Worm (Caenorhabditis elegans) whole organism, L2 larva: Measurements from ENCODE around the gene D1014.2.
A peak's percentile ranks its signal among the peaks of the same experiment; 100 is the strongest.

Experiments used
- C34F6.9 ChIP-seq: fragments of 150-350 bp; optimal IDR thresholded peaks from 2 replicates; lab custom pipeline; 2014; ENCODE audit warnings: missing biosample characterization, missing genetic modification characterization
- F13H6.1 ChIP-seq: sonication (generic microtip); optimal IDR thresholded peaks from 2 replicates; lab custom pipeline; 2016; ENCODE audit warnings: missing genetic modification characterization, missing compliant biosample characterization
- R02D3.7 ChIP-seq: fragments of 150-350 bp; optimal IDR thresholded peaks from 2 replicates; lab custom pipeline; 2014; ENCODE audit warnings: missing biosample characterization, missing genetic modification characterization
- ZK546.5 ChIP-seq: sonication (generic microtip); optimal IDR thresholded peaks from 2 replicates; lab custom pipeline; 2017; ENCODE audit warnings: missing biosample characterization, missing genetic modification characterization
- alr-1 ChIP-seq: fragments of 150-350 bp; optimal IDR thresholded peaks from 2 replicates; lab custom pipeline; 2014; ENCODE audit warnings: missing biosample characterization, missing genetic modification characterization
- aly-2 ChIP-seq: fragments of 150-350 bp; optimal IDR thresholded peaks from 2 replicates; lab custom pipeline; 2014; ENCODE audit warnings: missing biosample characterization, missing genetic modification characterization
- ama-1 ChIP-seq: fragments of 150-350 bp; optimal IDR thresholded peaks from 2 replicates; lab custom pipeline; 2018; ENCODE audit warnings: inconsistent platforms
- blmp-1 ChIP-seq: sonication (generic microtip); optimal IDR thresholded peaks from 2 replicates; lab custom pipeline; 2017; ENCODE audit warnings: missing genetic modification characterization, mild to moderate bottlenecking, missing compliant biosample characterization, antibody characterized with exemption, moderate library complexity; ENCODE audit not compliant: insufficient read depth
- ceh-16 ChIP-seq: fragments of 150-350 bp; optimal IDR thresholded peaks from 2 replicates; lab custom pipeline; 2014; ENCODE audit warnings: missing biosample characterization, missing genetic modification characterization
- ceh-82 ChIP-seq: fragments of 150-350 bp; optimal IDR thresholded peaks from 2 replicates; lab custom pipeline; 2014; ENCODE audit warnings: missing biosample characterization, missing genetic modification characterization
- crh-2 ChIP-seq: sonication (generic microtip); optimal IDR thresholded peaks from 2 replicates; lab custom pipeline; 2017; ENCODE audit warnings: missing biosample characterization, missing genetic modification characterization
- dmd-4 ChIP-seq: sonication (generic microtip); optimal IDR thresholded peaks from 2 replicates; lab custom pipeline; 2017; ENCODE audit warnings: missing biosample characterization, missing genetic modification characterization
- egl-27 ChIP-seq: sonication (generic microtip); optimal IDR thresholded peaks from 3 replicates; lab custom pipeline; 2017; ENCODE audit warnings: missing biosample characterization, missing genetic modification reagents, missing genetic modification characterization
- elt-3 ChIP-seq: sonication (generic microtip); optimal IDR thresholded peaks from 2 replicates; lab custom pipeline; 2017; ENCODE audit warnings: missing biosample characterization, missing genetic modification characterization
- fos-1 ChIP-seq: fragments of 150-350 bp; optimal IDR thresholded peaks from 2 replicates; lab custom pipeline; 2014; ENCODE audit warnings: missing biosample characterization, missing genetic modification characterization
- gmeb-1 ChIP-seq: fragments of 150-350 bp; optimal IDR thresholded peaks from 2 replicates; lab custom pipeline; 2014; ENCODE audit warnings: missing biosample characterization, missing genetic modification characterization
- lin-11 ChIP-seq: fragments of 150-350 bp; sonication (generic microtip); optimal IDR thresholded peaks from 2 replicates; lab custom pipeline; 2014; ENCODE audit warnings: missing biosample characterization, missing genetic modification characterization, inconsistent platforms, mixed read lengths
- mab-5 ChIP-seq: fragments of 150-350 bp; optimal IDR thresholded peaks from 2 replicates; lab custom pipeline; 2014; ENCODE audit warnings: missing biosample characterization, missing genetic modification characterization
- mbf-1 ChIP-seq: sonication (generic microtip); optimal IDR thresholded peaks from 2 replicates; lab custom pipeline; 2017; ENCODE audit warnings: missing biosample characterization, missing genetic modification characterization
- mdl-1 ChIP-seq, 2 experiments: fragments of 150-350 bp in 1 of 2; sonication (generic microtip) in 1 of 2; optimal IDR thresholded peaks; 2 replicates each; lab custom pipeline; 2017; ENCODE audit warnings: missing biosample characterization in 2 of 2, missing genetic modification characterization in 2 of 2
- nhr-10 ChIP-seq: sonication (generic microtip); optimal IDR thresholded peaks from 2 replicates; lab custom pipeline; 2017; ENCODE audit warnings: missing biosample characterization, missing genetic modification characterization
- nhr-11 ChIP-seq: fragments of 150-350 bp; optimal IDR thresholded peaks from 2 replicates; lab custom pipeline; 2014; ENCODE audit warnings: missing biosample characterization, missing genetic modification characterization
- nhr-21 ChIP-seq: fragments of 150-350 bp; optimal IDR thresholded peaks from 2 replicates; lab custom pipeline; 2014; ENCODE audit warnings: missing biosample characterization, missing genetic modification characterization
- nhr-23 ChIP-seq: fragments of 150-350 bp; optimal IDR thresholded peaks from 2 replicates; lab custom pipeline; 2014; ENCODE audit warnings: missing biosample characterization, missing genetic modification reagents, missing genetic modification characterization
- nhr-237 ChIP-seq: fragments of 150-350 bp; optimal IDR thresholded peaks from 2 replicates; lab custom pipeline; 2014; ENCODE audit warnings: missing biosample characterization, missing genetic modification characterization
- nhr-25 ChIP-seq: fragments of 150-350 bp; sonication (generic microtip); optimal IDR thresholded peaks from 3 replicates; lab custom pipeline; 2014; ENCODE audit warnings: missing biosample characterization, missing genetic modification characterization
- nhr-6 ChIP-seq: fragments of 150-350 bp; optimal IDR thresholded peaks from 2 replicates; lab custom pipeline; 2014; ENCODE audit warnings: missing biosample characterization, missing genetic modification characterization
- nhr-77 ChIP-seq: fragments of 150-350 bp; optimal IDR thresholded peaks from 2 replicates; lab custom pipeline; 2014; ENCODE audit warnings: missing biosample characterization, missing genetic modification characterization
- sem-4 ChIP-seq: fragments of 150-350 bp; optimal IDR thresholded peaks from 2 replicates; lab custom pipeline; 2014; ENCODE audit warnings: missing biosample characterization, missing genetic modification reagents, missing genetic modification characterization
- skn-1 ChIP-seq: sonication (generic microtip); optimal IDR thresholded peaks from 2 replicates; lab custom pipeline; 2017; ENCODE audit warnings: missing biosample characterization, missing genetic modification characterization
- snpc-4 ChIP-seq: fragments of 150-350 bp; optimal IDR thresholded peaks from 2 replicates; lab custom pipeline; 2014; ENCODE audit warnings: missing biosample characterization, missing genetic modification characterization
- unc-39 ChIP-seq: fragments of 150-350 bp; optimal IDR thresholded peaks from 2 replicates; lab custom pipeline; 2014; ENCODE audit warnings: missing biosample characterization, missing genetic modification characterization
- unc-55 ChIP-seq: fragments of 150-350 bp; sonication (generic microtip); optimal IDR thresholded peaks from 3 replicates; lab custom pipeline; 2014; ENCODE audit warnings: missing biosample characterization, missing genetic modification reagents, missing genetic modification characterization
- unc-62 ChIP-seq: fragments of 150-350 bp; optimal IDR thresholded peaks from 2 replicates; lab custom pipeline; 2014; ENCODE audit warnings: missing biosample characterization, missing genetic modification reagents, missing genetic modification characterization
- zag-1 ChIP-seq: fragments of 150-350 bp; optimal IDR thresholded peaks from 2 replicates; lab custom pipeline; 2014; ENCODE audit warnings: missing biosample characterization, missing genetic modification characterization
- ztf-1 ChIP-seq: fragments of 200-800 bp; sonication (Bioruptor generic); conservative IDR thresholded peaks from 2 replicates; pipeline ENCODE4 v1.3.6; 2022; ENCODE audit warnings: missing genetic modification characterization, missing compliant biosample characterization
- ztf-11 ChIP-seq: sonication (generic microtip); optimal IDR thresholded peaks from 2 replicates; lab custom pipeline; 2017; ENCODE audit warnings: missing biosample characterization, missing genetic modification characterization
- ztf-4 ChIP-seq: fragments of 150-350 bp; optimal IDR thresholded peaks from 2 replicates; lab custom pipeline; 2014; ENCODE audit warnings: missing biosample characterization, missing genetic modification characterization

D1014.2 gene

ce11 chrV:8177349-8177748, 33.6 kb downstream of the D1014.2 start, which contains the start of gene F20D6.9:
F20D6.9 (minus strand) TSS chrV:8177449.
- TF ChIP-seq nhr-6 (tag; lab: Kevin White, UChicago) (no peak), nhr-11 (tag; lab: Kevin White, UChicago) (no peak), sem-4 (tag; lab: Kevin White, UChicago) (no peak), fos-1 (no peak), ama-1 (no peak), blmp-1 (tag; lab: Kevin White, UChicago) (no peak), nhr-25 (tag; lab: Kevin White, UChicago) (no peak), mab-5 (tag; lab: Kevin White, UChicago) (no peak), nhr-77 (no peak), nhr-237 (tag; lab: Kevin White, UChicago) (no peak), unc-39 (no peak), zag-1 (no peak), elt-3 (tag; lab: Kevin White, UChicago) (no peak)

DNA sequence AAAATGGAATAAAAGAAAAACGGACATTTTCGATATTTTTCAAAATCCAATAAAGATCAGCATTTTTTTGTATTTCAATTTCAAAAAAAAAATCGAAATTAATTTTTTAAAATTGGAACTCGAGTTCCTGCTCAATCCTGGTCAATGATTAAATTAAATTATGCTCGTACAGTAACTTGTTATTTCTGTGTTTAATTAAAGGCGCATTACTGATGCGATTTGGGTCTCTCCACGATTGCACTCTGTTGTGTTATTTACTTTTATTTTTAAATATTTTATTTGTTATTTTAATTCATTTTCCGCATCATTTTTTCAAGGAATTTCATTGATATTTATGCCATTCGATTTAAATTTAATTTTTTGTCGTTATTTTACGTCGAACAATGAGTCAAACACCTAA, 34.6 kb downstream of the D1014.2 start:
- TF ChIP-seq nhr-10 (no peak), zag-1 (no peak), nhr-23 (no peak), mab-5 (tag; lab: Kevin White, UChicago) (no peak), blmp-1 (tag; lab: Kevin White, UChicago) (no peak), ztf-11 (tag; lab: Kevin White, UChicago) (no peak), snpc-4 (tag; lab: Kevin White, UChicago) (no peak), ztf-1 (GFP tag; lab: Robert Waterston, UW) (no peak), elt-3 (tag; lab: Kevin White, UChicago) (no peak), mdl-1 (tag; optimal IDR thresholded peaks at IDR 0.05; lab: Kevin White, UChicago) (no peak), skn-1 (no peak), ztf-4 (no peak), nhr-25 (tag; lab: Kevin White, UChicago) (no peak), ZK546.5 (no peak), mbf-1 (tag; lab: Kevin White, UChicago) (no peak), nhr-237 (tag; lab: Kevin White, UChicago) (no peak)

DNA sequence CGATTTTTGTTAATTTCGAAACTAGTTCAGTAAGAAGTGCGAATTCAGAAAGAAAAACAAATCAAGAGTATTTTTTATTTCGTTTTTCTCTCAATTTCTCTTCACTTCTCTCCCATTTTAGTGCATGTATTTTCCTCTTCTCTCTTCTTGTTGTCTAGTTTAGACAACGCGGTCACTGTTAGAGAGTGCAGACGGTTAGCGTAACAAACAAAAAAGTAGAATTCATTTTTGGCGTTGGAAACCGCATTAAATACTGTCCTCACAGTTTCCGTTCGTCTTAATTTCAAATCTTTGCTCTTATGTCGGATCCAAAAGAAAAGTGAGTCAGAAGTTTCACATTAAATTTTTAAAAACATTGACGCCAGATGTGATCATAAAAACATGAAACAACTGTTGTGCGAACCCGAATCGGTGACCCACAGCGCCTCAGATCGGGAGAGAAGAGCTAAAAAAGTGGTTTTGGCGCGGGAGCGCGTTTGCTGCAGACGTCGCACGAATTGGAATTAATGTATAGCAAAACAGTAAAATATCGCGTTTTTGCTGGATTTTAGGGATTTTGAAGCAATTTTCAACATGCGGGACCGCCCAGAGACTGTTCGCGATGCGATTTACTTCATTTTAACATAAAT, 35.3 kb downstream of the D1014.2 start, which contains the start of gene srp-7:
Gene srp-7 (plus strand): TSS at position 213 of the 629 bp plus-strand sequence.
- TF ChIP-seq F13H6.1 (tag; lab: Kevin White, UChicago) = no peak
- TF ChIP-seq crh-2 (tag; lab: Kevin White, UChicago) = peak; percentile 50
- peak; percentile 21 for TF ChIP-seq fos-1
- peak; percentile 29 for TF ChIP-seq ama-1
- TF ChIP-seq C34F6.9 (tag; lab: Kevin White, UChicago) = peak; percentile 51
- TF ChIP-seq ceh-82 (tag; lab: Kevin White, UChicago) = no peak
- no peak for TF ChIP-seq ceh-16
- no peak for TF ChIP-seq skn-1
- TF ChIP-seq unc-55 (GFP tag; lab: Kevin White, UChicago) = peak; percentile 19

ce11 chrV:8183384-8183783, 39.7 kb downstream of the D1014.2 start, which contains the start of gene srp-8:
srp-8 (plus strand) TSS chrV:8183684.
- no peak for TF ChIP-seq nhr-11 (tag; lab: Kevin White, UChicago)
- TF ChIP-seq gmeb-1 (tag; lab: Kevin White, UChicago) = no peak
- TF ChIP-seq aly-2 (tag; lab: Kevin White, UChicago) = no peak
- no peak for TF ChIP-seq ztf-4
- TF ChIP-seq sem-4 (tag; lab: Kevin White, UChicago) = no peak
- TF ChIP-seq nhr-237 (tag; lab: Kevin White, UChicago) = no peak
- TF ChIP-seq nhr-23 = no peak
- no peak for TF ChIP-seq alr-1 (tag; lab: Kevin White, UChicago)
- no peak for TF ChIP-seq egl-27 (tag; lab: Kevin White, UChicago)
- no peak for TF ChIP-seq ztf-11 (tag; lab: Kevin White, UChicago)
- no peak for TF ChIP-seq ceh-82 (tag; lab: Kevin White, UChicago)
- no peak for TF ChIP-seq unc-62 (GFP tag; lab: Kevin White, UChicago)

- TF ChIP-seq C34F6.9 (tag; lab: Kevin White, UChicago) (no peak), mdl-1 (tag; optimal IDR thresholded peaks at IDR 0.05; lab: Kevin White, UChicago) (no peak), egl-27 (tag; lab: Kevin White, UChicago) (no peak), R02D3.7 (tag; lab: Kevin White, UChicago) (no peak), unc-39 (no peak), lin-11 (tag; lab: Kevin White, UChicago) (no peak), dmd-4 (tag; lab: Kevin White, UChicago) (no peak), nhr-21 (tag; lab: Kevin White, UChicago) (no peak), mab-5 (tag; lab: Kevin White, UChicago) (no peak), skn-1 (no peak)
Measured at ce11 chrV:8185737-8186136, 42.0 kb downstream of the D1014.2 start, which contains the start of gene F20D6.2. F20D6.2 (plus strand) TSS chrV:8186037.
